Fruit fly (Drosophila melanogaster) S2 (cell line): Measurements from ENCODE around the gene RpS7.

Experiments used
- CG8478 ChIP-seq: fragments of >200 bp; optimal IDR thresholded peaks from 2 replicates; lab custom pipeline; 2018
- CTCF ChIP-seq, 2 experiments: fragments of >200 bp; optimal IDR thresholded peaks; 2 replicates each; lab custom pipeline; 2018

DNA sequence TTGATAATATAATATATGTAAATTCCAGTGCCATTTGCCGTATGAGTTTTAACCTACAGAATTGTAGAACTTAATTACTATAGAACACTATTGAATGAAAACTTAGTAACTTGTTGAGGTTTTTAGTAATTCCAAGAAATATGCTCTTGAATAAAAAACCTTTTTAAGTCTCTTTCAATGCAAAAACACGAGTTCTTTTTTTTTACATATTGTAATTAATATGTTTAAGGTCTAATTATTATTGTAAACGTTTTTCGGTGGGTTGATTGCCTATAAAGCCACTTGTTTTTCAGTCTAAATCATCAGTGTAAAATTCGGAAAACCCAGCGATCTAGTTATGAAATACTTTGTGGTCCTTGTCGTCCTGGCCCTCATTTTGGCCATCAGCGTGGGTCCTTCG, 828 bp upstream of the RpS7 start, which contains the start of gene Anp:
- TF ChIP-seq CTCF (optimal IDR thresholded peaks at IDR 0.05; lab: Kevin White, UChicago) (no peak), CG8478 (no peak)
